Fruit fly (Drosophila melanogaster): Measurements from ENCODE around the gene CG8379.

DNA sequence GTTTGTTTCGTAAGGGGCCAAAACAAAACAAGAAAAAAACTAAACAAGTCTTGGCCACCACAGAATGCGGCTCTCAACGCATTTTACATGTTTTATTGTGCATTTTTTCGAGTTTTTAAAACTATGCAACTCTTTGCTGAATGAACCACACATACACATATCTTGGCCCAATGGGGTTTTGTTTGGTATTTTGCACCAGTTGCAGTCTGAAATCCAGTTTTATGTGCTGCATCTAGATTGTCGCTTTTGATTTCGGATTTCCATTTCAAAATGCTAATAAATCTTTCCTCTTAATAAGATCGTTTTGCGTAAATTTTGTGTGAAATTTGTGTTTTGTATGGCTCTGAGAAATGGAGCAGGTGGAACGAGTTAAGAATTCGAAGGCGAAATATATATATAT, 29.5 kb downstream of the CG8379 start:
- no peak for TF ChIP-seq Pif1A (GFP tag; optimal IDR thresholded peaks at IDR 0.05)
- no peak for TF ChIP-seq CG15710 (tag; optimal IDR thresholded peaks at IDR 0.05)
- no peak for TF ChIP-seq gl (tag; optimal IDR thresholded peaks at IDR 0.05)
- no peak for TF ChIP-seq Snoo (tag; optimal IDR thresholded peaks at IDR 0.05)
- no peak for TF ChIP-seq CG8159 (tag; optimal IDR thresholded peaks at IDR 0.05)
- TF ChIP-seq D1 (tag; optimal IDR thresholded peaks at IDR 0.05): no peak
- TF ChIP-seq CG12605 (GFP tag; IDR thresholded peaks at IDR 0.05): no peak
- TF ChIP-seq CG8301 (tag; optimal IDR thresholded peaks at IDR 0.05): no peak
- no peak for TF ChIP-seq CG13204 (GFP tag; optimal IDR thresholded peaks at IDR 0.05)
- TF ChIP-seq CG34367 (tag; optimal IDR thresholded peaks at IDR 0.05): no peak

Measured in whole organism, pupa.